Worm (Caenorhabditis elegans) whole organism, midembryonic: ENCODE data around the gene sdz-23.

Source experiments
- T22C8.4 ChIP-seq: fragments of 200-800 bp; sonication (Bioruptor generic); IDR thresholded peaks from 2 replicates; pipeline ENCODE4 v1.3.6; 2022; ENCODE audit warnings: missing genetic modification characterization, missing compliant biosample characterization
- cog-1 ChIP-seq: sonication (generic microtip); optimal IDR thresholded peaks from 2 replicates; lab custom pipeline; 2016; ENCODE audit warnings: missing genetic modification characterization, missing compliant biosample characterization
- flt-1 ChIP-seq: fragments of 200-800 bp; sonication (Bioruptor generic); IDR thresholded peaks from 2 replicates; pipeline ENCODE4 v1.3.6; 2022; ENCODE audit warnings: missing genetic modification characterization, missing compliant biosample characterization
- med-1 ChIP-seq: sonication (generic microtip); optimal IDR thresholded peaks from 2 replicates; lab custom pipeline; 2017; ENCODE audit warnings: missing genetic modification characterization, mild to moderate bottlenecking, missing compliant biosample characterization, antibody characterized with exemption, missing genetic modification reagents; ENCODE audit not compliant: insufficient read depth
- ref-1 ChIP-seq: fragments of 200-800 bp; sonication (Bioruptor generic); conservative IDR thresholded peaks from 2 replicates; pipeline ENCODE4 v1.3.6; 2022; ENCODE audit warnings: missing genetic modification reagents, missing genetic modification characterization, missing compliant biosample characterization
- tab-1 ChIP-seq: fragments of 200-800 bp; sonication (Bioruptor generic); IDR thresholded peaks from 2 replicates; pipeline ENCODE4 v1.3.6; 2022; ENCODE audit warnings: missing genetic modification characterization, missing compliant biosample characterization
- ztf-23 ChIP-seq: fragments of 200-800 bp; sonication (Bioruptor generic); IDR thresholded peaks from 2 replicates; pipeline ENCODE4 v1.3.6; 2022; ENCODE audit warnings: missing genetic modification reagents, missing genetic modification characterization, missing compliant biosample characterization
- ztf-29 ChIP-seq: fragments of 200-800 bp; sonication (Bioruptor generic); IDR thresholded peaks from 2 replicates; pipeline ENCODE4 v1.3.6; 2022; ENCODE audit warnings: missing genetic modification reagents, missing genetic modification characterization, missing compliant biosample characterization

ce11 chrV:8073162-8073561 is 26.2 kb upstream of the sdz-23 start:
- no peak for TF ChIP-seq ztf-29 (GFP tag; lab: Robert Waterston, UW)
- no peak for TF ChIP-seq tab-1
- no peak for TF ChIP-seq ref-1 (GFP tag; lab: Robert Waterston, UW)
- no peak for TF ChIP-seq T22C8.4 (GFP tag; lab: Robert Waterston, UW)
- TF ChIP-seq flt-1 (GFP tag; lab: Robert Waterston, UW), result no peak
- no peak for TF ChIP-seq ztf-23 (GFP tag; lab: Robert Waterston, UW)
- no peak for TF ChIP-seq cog-1 (tag; lab: Kevin White, UChicago)
- no peak for TF ChIP-seq med-1 (GFP tag; lab: Kevin White, UChicago)
